Worm (Caenorhabditis elegans): ENCODE data around the gene str-173.

Gene str-173

DNA sequence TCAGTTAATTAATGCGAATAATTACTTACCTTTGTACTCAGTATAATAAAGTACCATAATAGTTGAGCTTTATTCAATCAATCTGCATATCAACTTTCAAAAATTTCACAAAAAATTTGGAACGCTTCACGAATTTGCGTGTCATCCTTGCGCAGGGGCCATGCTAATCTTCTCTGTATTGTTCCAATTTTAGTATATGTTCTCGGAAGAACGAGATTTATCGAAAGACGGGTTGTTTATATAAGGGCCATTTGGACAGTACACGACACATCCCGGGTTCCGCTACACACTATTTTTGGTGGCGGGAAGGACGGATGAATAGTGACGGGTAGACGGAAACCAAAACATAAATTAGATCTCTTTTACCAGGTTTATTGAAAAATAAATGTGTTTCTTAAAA is 3.0 kb downstream of the str-173 start (continued):
- TF ChIP-seq atf-7 (tag; optimal IDR thresholded peaks at IDR 0.05) = no peak
- no peak for TF ChIP-seq F39B2.1 (GFP tag; IDR thresholded peaks at IDR 0.05)
- TF ChIP-seq ZK185.1 (tag; optimal IDR thresholded peaks at IDR 0.05; ENCODE audit: poor library complexity, severe bottlenecking) = no peak
- no peak for TF ChIP-seq lir-1 (GFP tag; conservative IDR thresholded peaks at IDR 0.05)
- TF ChIP-seq rpc-1 (optimal IDR thresholded peaks at IDR 0.05) = peak; percentile 50
- peak; percentile 82 for TF ChIP-seq rpc-1 (tag; optimal IDR thresholded peaks at IDR 0.05)
- no peak for TF ChIP-seq nhr-120 (GFP tag; IDR thresholded peaks at IDR 0.05)
- TF ChIP-seq nhr-27 (tag; optimal IDR thresholded peaks at IDR 0.05) = no peak
- no peak for TF ChIP-seq cebp-1 (GFP tag; IDR thresholded peaks at IDR 0.05)
- TF ChIP-seq cebp-1 (tag; optimal IDR thresholded peaks at IDR 0.05) = no peak
- TF ChIP-seq hlh-12 (tag; optimal IDR thresholded peaks at IDR 0.05) = no peak
- TF ChIP-seq cebp-2 (GFP tag; IDR thresholded peaks at IDR 0.05) = no peak
- TF ChIP-seq ceh-100 (GFP tag; IDR thresholded peaks at IDR 0.05) = no peak
- no peak for TF ChIP-seq fkh-3 (tag; optimal IDR thresholded peaks at IDR 0.05)
- TF ChIP-seq mes-4 (tag; optimal IDR thresholded peaks at IDR 0.05) = no peak
- no peak for TF ChIP-seq K11D2.4 (GFP tag; IDR thresholded peaks at IDR 0.05)
- TF ChIP-seq aptf-3 (GFP tag; IDR thresholded peaks at IDR 0.05) = no peak
- TF ChIP-seq F57C9.4 (tag; optimal IDR thresholded peaks at IDR 0.05) = no peak
- TF ChIP-seq sdz-38 (tag; optimal IDR thresholded peaks at IDR 0.05) = no peak
- TF ChIP-seq B0336.3 (GFP tag; IDR thresholded peaks at IDR 0.05) = no peak
- no peak for TF ChIP-seq nhr-179 (tag; optimal IDR thresholded peaks at IDR 0.05)
- TF ChIP-seq gei-17 (GFP tag; optimal IDR thresholded peaks at IDR 0.05) = no peak
- no peak for TF ChIP-seq hlh-26 (GFP tag; conservative IDR thresholded peaks at IDR 0.05)
- no peak for TF ChIP-seq Y53F4B.3 (GFP tag; IDR thresholded peaks at IDR 0.05)
- no peak for TF ChIP-seq tbx-9 (tag; optimal IDR thresholded peaks at IDR 0.05; ENCODE audit: borderline replicate concordance)
- no peak for TF ChIP-seq akir-1 (GFP tag; optimal IDR thresholded peaks at IDR 0.05)
- no peak for TF ChIP-seq dpl-1 (GFP tag; optimal IDR thresholded peaks at IDR 0.05)
- TF ChIP-seq Y79H2A.3 (GFP tag; conservative IDR thresholded peaks at IDR 0.05) = no peak
- TF ChIP-seq hrde-1 (tag; optimal IDR thresholded peaks at IDR 0.05; ENCODE audit: borderline replicate concordance) = no peak
- no peak for TF ChIP-seq F23B12.7 (tag; optimal IDR thresholded peaks at IDR 0.05; ENCODE audit: insufficient read depth)
- no peak for TF ChIP-seq F10E7.11 (tag; optimal IDR thresholded peaks at IDR 0.05)
- TF ChIP-seq ceh-91 (GFP tag; IDR thresholded peaks at IDR 0.05) = no peak
- TF ChIP-seq sea-2 (GFP tag; IDR thresholded peaks at IDR 0.05) = no peak
- TF ChIP-seq K12H6.12 (tag; optimal IDR thresholded peaks at IDR 0.05) = no peak
- TF ChIP-seq F33H1.4 (GFP tag; IDR thresholded peaks at IDR 0.05) = no peak
- TF ChIP-seq sptf-2 (GFP tag; optimal IDR thresholded peaks at IDR 0.05) = no peak
- no peak for TF ChIP-seq madf-10 (tag; optimal IDR thresholded peaks at IDR 0.05)
- no peak for TF ChIP-seq mcd-1 (GFP tag; IDR thresholded peaks at IDR 0.05)
- no peak for TF ChIP-seq madf-6 (GFP tag; IDR thresholded peaks at IDR 0.05)
- TF ChIP-seq ztf-28 (GFP tag; IDR thresholded peaks at IDR 0.05) = no peak
- no peak for TF ChIP-seq B0035.1 (tag; optimal IDR thresholded peaks at IDR 0.05)
- TF ChIP-seq ztf-18 (tag; optimal IDR thresholded peaks at IDR 0.05) = no peak
- TF ChIP-seq unc-130 (GFP tag; optimal IDR thresholded peaks at IDR 0.05) = no peak
- no peak for TF ChIP-seq zfh-2 (GFP tag; conservative IDR thresholded peaks at IDR 0.05)
- no peak for TF ChIP-seq Y95B8A.8 (GFP tag; IDR thresholded peaks at IDR 0.05)
- TF ChIP-seq madf-8 (GFP tag; conservative IDR thresholded peaks at IDR 0.05) = no peak
- no peak for TF ChIP-seq mel-28 (tag; optimal IDR thresholded peaks at IDR 0.05; ENCODE audit: borderline replicate concordance)
- no peak for TF ChIP-seq T07F8.4 (tag; optimal IDR thresholded peaks at IDR 0.05)
- peak; percentile 33 for TF ChIP-seq die-1 (tag; optimal IDR thresholded peaks at IDR 0.05)
- TF ChIP-seq ceh-79 (tag; optimal IDR thresholded peaks at IDR 0.05) = no peak
- no peak for TF ChIP-seq F55B11.4 (tag; optimal IDR thresholded peaks at IDR 0.05; ENCODE audit: borderline replicate concordance, insufficient read depth)

All from whole organism, young adult.